Worm (Caenorhabditis elegans): Measurements from ENCODE around the gene perm-4.

The perm-4 gene

DNA sequence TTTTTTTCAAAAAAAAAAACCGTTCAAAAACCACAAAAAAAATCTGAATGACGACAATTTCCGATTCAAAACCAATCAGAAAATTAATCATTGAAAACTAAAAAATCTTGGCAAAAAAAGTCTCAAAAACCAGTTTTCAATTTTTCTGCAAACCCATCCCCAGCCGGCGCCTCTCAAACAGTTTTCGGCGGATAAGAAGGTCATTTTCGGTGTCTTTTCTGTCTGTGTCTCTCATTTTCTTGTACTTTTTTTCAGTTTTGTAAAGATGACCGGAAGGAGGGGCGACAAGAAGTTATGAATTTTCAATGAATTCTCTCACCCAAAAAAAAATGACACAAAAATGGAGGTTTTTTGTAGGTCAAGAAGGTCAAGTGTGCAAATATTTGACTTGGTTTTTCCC is 30.3 kb upstream of the perm-4 start:
- TF ChIP-seq nhr-21 (tag; optimal IDR thresholded peaks at IDR 0.05) (no peak), nhr-25 (tag; optimal IDR thresholded peaks at IDR 0.05) (peak; percentile 38)

DNA sequence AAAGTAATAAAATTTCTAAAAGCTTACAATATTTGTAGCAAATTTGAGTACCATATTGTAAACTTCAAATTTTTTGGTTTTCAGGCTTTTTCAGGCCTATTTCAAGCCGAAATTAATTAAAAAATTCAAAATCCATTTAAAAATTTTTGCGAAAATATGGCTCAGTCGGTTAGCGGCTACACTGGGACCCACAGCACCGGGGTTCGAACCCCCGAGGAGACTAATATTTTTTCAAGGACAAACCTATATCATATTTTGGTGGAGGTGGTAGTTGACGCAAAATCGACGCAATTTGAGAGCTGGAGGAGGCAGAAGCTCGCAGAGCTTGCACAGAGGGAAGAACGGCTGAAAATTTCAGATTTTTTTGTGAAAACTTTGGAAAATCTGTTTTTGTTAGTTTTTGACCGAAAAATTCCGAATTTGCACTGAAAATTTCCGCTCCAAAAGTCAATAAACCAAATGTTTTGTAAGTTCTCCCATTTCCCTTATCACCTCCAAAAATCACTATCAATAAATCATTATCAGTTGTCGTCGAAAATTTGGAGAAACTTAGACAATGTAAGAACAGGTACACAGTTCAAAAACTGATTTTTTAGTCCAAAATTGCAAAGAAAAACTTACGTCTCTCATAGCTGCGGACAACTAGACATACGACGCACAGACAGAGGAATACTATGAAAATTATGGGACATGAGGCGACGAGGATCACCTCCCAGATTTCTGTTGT is 23.7 kb upstream of the perm-4 start:
- TF ChIP-seq C34F6.9 (tag; optimal IDR thresholded peaks at IDR 0.05) (no peak), elt-3 (tag; optimal IDR thresholded peaks at IDR 0.05) (no peak), fos-1 (tag; optimal IDR thresholded peaks at IDR 0.05) (peak; percentile 62), sma-9 (GFP tag; optimal IDR thresholded peaks at IDR 0.05) (peak; percentile 56), sma-9 (tag; optimal IDR thresholded peaks at IDR 0.05) (no peak), ztf-11 (tag; optimal IDR thresholded peaks at IDR 0.05) (no peak), unc-39 (tag; optimal IDR thresholded peaks at IDR 0.05) (no peak), lin-13 (GFP tag; optimal IDR thresholded peaks at IDR 0.05) (no peak), lin-11 (tag; optimal IDR thresholded peaks at IDR 0.05) (no peak)

ce11 chrIV:1147594-1147993 is 22.7 kb upstream of the perm-4 start:
- peak; percentile 79 for TF ChIP-seq fos-1 (tag; optimal IDR thresholded peaks at IDR 0.05)
- no peak for TF ChIP-seq egl-27 (tag; optimal IDR thresholded peaks at IDR 0.05)
- TF ChIP-seq nhr-21 (tag; optimal IDR thresholded peaks at IDR 0.05), result no peak
- TF ChIP-seq F13H6.1 (tag; optimal IDR thresholded peaks at IDR 0.05), result peak; percentile 6
- no peak for TF ChIP-seq skn-1 (tag; optimal IDR thresholded peaks at IDR 0.05)
- TF ChIP-seq crh-2 (tag; optimal IDR thresholded peaks at IDR 0.05), result peak; percentile 18
- TF ChIP-seq sma-9 (GFP tag; optimal IDR thresholded peaks at IDR 0.05), result peak; percentile 79
- TF ChIP-seq sma-9 (tag; optimal IDR thresholded peaks at IDR 0.05), result no peak

DNA sequence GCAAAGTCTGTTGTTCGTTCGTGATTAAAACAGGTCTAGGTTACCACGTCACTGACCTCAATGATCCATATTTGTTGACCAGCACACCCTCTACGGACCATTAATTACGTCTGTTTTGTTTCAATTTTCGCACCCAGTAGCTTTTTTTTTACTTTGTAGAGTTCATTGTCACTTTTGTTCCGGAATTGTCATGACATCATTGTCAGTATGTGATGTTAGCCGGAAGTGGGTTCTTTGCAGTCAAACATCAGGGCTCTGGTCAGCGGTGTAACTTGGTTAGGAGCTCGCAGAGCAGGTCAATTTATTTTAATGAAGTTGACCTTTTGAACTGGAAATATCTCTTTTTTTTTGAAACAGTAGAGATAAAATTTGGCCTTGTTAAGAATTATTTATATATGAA is 11.8 kb upstream of the perm-4 start, which contains the start of gene C44B12.6:
Gene C44B12.6, minus strand, starts transcription at position 101 of the 400 bp plus-strand sequence.
- no peak for TF ChIP-seq egl-27 (tag; optimal IDR thresholded peaks at IDR 0.05)
- no peak for TF ChIP-seq lin-11 (tag; optimal IDR thresholded peaks at IDR 0.05)
- no peak for TF ChIP-seq blmp-1 (tag; optimal IDR thresholded peaks at IDR 0.05; ENCODE audit: insufficient read depth)
- no peak for TF ChIP-seq nhr-21 (tag; optimal IDR thresholded peaks at IDR 0.05)
- no peak for TF ChIP-seq alr-1 (tag; optimal IDR thresholded peaks at IDR 0.05)
- TF ChIP-seq ztf-11 (tag; optimal IDR thresholded peaks at IDR 0.05), result no peak
- TF ChIP-seq lin-13 (GFP tag; optimal IDR thresholded peaks at IDR 0.05), result no peak
- no peak for TF ChIP-seq ztf-1 (GFP tag; conservative IDR thresholded peaks at IDR 0.05)
- TF ChIP-seq dmd-4 (tag; optimal IDR thresholded peaks at IDR 0.05), result no peak
- TF ChIP-seq aly-2 (tag; optimal IDR thresholded peaks at IDR 0.05), result no peak
- TF ChIP-seq nhr-12 (tag; optimal IDR thresholded peaks at IDR 0.05), result no peak
- no peak for TF ChIP-seq nhr-129 (tag; optimal IDR thresholded peaks at IDR 0.05)
- no peak for TF ChIP-seq peb-1 (tag; optimal IDR thresholded peaks at IDR 0.05)
- TF ChIP-seq nhr-25 (tag; optimal IDR thresholded peaks at IDR 0.05), result no peak

DNA sequence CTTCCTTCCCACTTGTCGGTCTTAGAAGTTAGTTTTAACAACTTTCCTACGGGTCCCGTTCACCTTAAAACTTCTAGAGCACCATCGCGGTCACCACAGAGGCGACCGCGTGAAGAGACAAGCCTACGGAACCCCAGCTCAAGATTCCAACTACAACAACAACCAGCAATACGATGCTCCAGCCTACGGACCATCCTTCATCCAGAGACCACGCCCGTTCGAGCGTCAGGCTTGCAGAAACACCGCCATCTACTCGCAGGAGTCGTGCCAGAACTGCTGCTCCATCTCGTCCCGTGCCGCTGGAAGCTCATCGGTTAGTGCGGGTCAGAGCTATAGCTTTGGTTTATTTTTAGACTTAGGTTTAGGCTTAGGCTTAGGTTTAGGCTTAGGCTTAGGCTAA is 2.9 kb upstream of the perm-4 start:
- TF ChIP-seq nhr-12 (tag; optimal IDR thresholded peaks at IDR 0.05) (no peak), lin-39 (tag; optimal IDR thresholded peaks at IDR 0.05) (no peak), nhr-21 (tag; optimal IDR thresholded peaks at IDR 0.05) (no peak), F13H6.1 (tag; optimal IDR thresholded peaks at IDR 0.05) (no peak), sem-4 (tag; optimal IDR thresholded peaks at IDR 0.05) (no peak), ceh-16 (tag; optimal IDR thresholded peaks at IDR 0.05) (no peak), fos-1 (tag; optimal IDR thresholded peaks at IDR 0.05) (no peak), nhr-23 (tag; optimal IDR thresholded peaks at IDR 0.05) (no peak), nhr-77 (tag; optimal IDR thresholded peaks at IDR 0.05) (no peak), ama-1 (optimal IDR thresholded peaks at IDR 0.05) (no peak), ztf-11 (tag; optimal IDR thresholded peaks at IDR 0.05) (no peak), elt-1 (tag; optimal IDR thresholded peaks at IDR 0.05) (no peak), nhr-129 (tag; optimal IDR thresholded peaks at IDR 0.05) (no peak), nhr-25 (tag; optimal IDR thresholded peaks at IDR 0.05) (no peak)

DNA sequence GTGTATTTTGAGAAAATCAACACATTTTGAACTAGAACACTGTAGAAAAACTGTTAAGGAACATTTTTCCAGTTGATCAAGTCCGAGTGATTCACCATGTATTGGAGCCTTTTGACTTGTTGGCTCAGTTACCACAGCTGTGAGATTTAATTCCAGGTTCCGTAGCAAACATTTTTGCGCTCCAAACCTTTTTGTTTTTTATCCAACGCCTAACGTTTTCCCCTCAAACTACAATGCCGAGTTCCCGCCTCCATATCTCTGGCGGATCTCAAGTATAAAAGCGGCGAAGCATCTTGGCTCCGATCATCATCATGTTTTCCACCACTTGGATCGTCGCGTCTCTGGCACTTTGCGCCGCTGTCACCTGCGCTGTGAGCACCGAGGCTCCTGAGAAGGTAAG is 1.6 kb upstream of the perm-4 start, which contains the start of gene perm-2:
Gene perm-2, plus strand, starts transcription at position 301 of the 400 bp plus-strand sequence.
- TF ChIP-seq mdl-1 (tag; optimal IDR thresholded peaks at IDR 0.05) (no peak), sma-3 (GFP tag; optimal IDR thresholded peaks at IDR 0.05) (no peak), lsy-2 (tag; optimal IDR thresholded peaks at IDR 0.05) (no peak), mab-5 (tag; optimal IDR thresholded peaks at IDR 0.05) (no peak), peb-1 (tag; optimal IDR thresholded peaks at IDR 0.05) (no peak)

All from whole organism, L2 larva.